Fruit fly (Drosophila melanogaster) whole organism, prepupa: ENCODE measurements around the gene Cyp318a1.

Experiments
- Blimp-1 ChIP-seq: fragments of 200-800 bp; sonication (Bioruptor generic); optimal IDR thresholded peaks from 3 replicates; lab custom pipeline; 2017; ENCODE audit warnings: missing biosample characterization, missing genetic modification characterization, mild to moderate bottlenecking, moderate library complexity, missing genetic modification reagents
- CG10631 ChIP-seq: fragments of 200-800 bp; sonication (Bioruptor generic); optimal IDR thresholded peaks from 2 replicates; lab custom pipeline; 2016; ENCODE audit warnings: missing biosample characterization, missing genetic modification characterization
- CG11294 ChIP-seq: fragments of 200-800 bp; sonication (Bioruptor generic); IDR thresholded peaks from 2 replicates; pipeline ENCODE4 v1.3.6; 2022; ENCODE audit warnings: missing biosample characterization, missing genetic modification characterization
- CG11762 ChIP-seq: fragments of 200-800 bp; sonication (Bioruptor generic); optimal IDR thresholded peaks from 3 replicates; lab custom pipeline; 2016; ENCODE audit warnings: missing biosample characterization, missing genetic modification characterization; ENCODE audit not compliant: insufficient read depth
- CG15336 ChIP-seq: fragments of 200-800 bp; sonication (Bioruptor generic); IDR thresholded peaks from 2 replicates; pipeline ENCODE4 v1.3.6; 2022; ENCODE audit warnings: missing biosample characterization, missing genetic modification characterization
- CG3032 ChIP-seq: fragments of 200-800 bp; optimal IDR thresholded peaks from 2 replicates; lab custom pipeline; 2019; ENCODE audit warnings: missing biosample characterization, mild to moderate bottlenecking, missing genetic modification characterization, moderate library complexity
- CG31627 ChIP-seq: fragments of 200-800 bp; sonication (Bioruptor generic); optimal IDR thresholded peaks from 3 replicates; lab custom pipeline; 2016; ENCODE audit warnings: missing biosample characterization, missing genetic modification characterization
- CG32006 ChIP-seq: fragments of 200-800 bp; sonication (Bioruptor generic); optimal IDR thresholded peaks from 3 replicates; lab custom pipeline; 2017; ENCODE audit warnings: missing biosample characterization, mild to moderate bottlenecking, missing genetic modification characterization
- CG34406 ChIP-seq: fragments of 200-800 bp; sonication (Bioruptor generic); optimal IDR thresholded peaks from 3 replicates; lab custom pipeline; 2016; ENCODE audit warnings: missing biosample characterization, missing genetic modification characterization
- CG3919 ChIP-seq: fragments of 200-800 bp; sonication (Bioruptor generic); optimal IDR thresholded peaks from 3 replicates; lab custom pipeline; 2016; ENCODE audit warnings: missing biosample characterization, missing genetic modification characterization
- CG6163 ChIP-seq: fragments of 200-800 bp; sonication (Bioruptor generic); IDR thresholded peaks from 3 replicates; pipeline ENCODE4 v1.3.6; 2022; ENCODE audit warnings: missing biosample characterization, missing genetic modification characterization
- CG6808 ChIP-seq: fragments of 200-800 bp; sonication (Bioruptor generic); optimal IDR thresholded peaks from 3 replicates; lab custom pipeline; 2017; ENCODE audit warnings: missing biosample characterization, missing genetic modification characterization, mild to moderate bottlenecking, moderate library complexity, missing genetic modification reagents
- CG7368 ChIP-seq: fragments of 200-800 bp; sonication (Bioruptor generic); optimal IDR thresholded peaks from 3 replicates; lab custom pipeline; 2016; ENCODE audit warnings: missing biosample characterization, missing genetic modification characterization
- CG8119 ChIP-seq: fragments of 200-800 bp; sonication (Bioruptor generic); IDR thresholded peaks from 3 replicates; pipeline ENCODE4 v1.3.6; 2022; ENCODE audit warnings: missing biosample characterization, missing genetic modification characterization
- CG8632 ChIP-seq: fragments of 200-800 bp; sonication (Bioruptor generic); optimal IDR thresholded peaks from 3 replicates; lab custom pipeline; 2016; ENCODE audit warnings: missing biosample characterization, missing genetic modification characterization
- CG9139 ChIP-seq: fragments of 200-800 bp; sonication (Bioruptor generic); optimal IDR thresholded peaks from 3 replicates; lab custom pipeline; 2017; ENCODE audit warnings: missing biosample characterization, mild to moderate bottlenecking, missing genetic modification characterization
- Eip75B ChIP-seq: fragments of 200-800 bp; sonication (Bioruptor generic); optimal IDR thresholded peaks from 3 replicates; lab custom pipeline; 2016; ENCODE audit warnings: missing biosample characterization, missing genetic modification characterization
- Eip78C ChIP-seq: fragments of 200-800 bp; sonication (Bioruptor generic); peaks from one replicate; lab custom pipeline; 2016; ENCODE audit warnings: missing biosample characterization, missing genetic modification characterization
- Eip93F ChIP-seq: fragments of 200-800 bp; sonication (Bioruptor generic); optimal IDR thresholded peaks from 2 replicates; lab custom pipeline; 2016; ENCODE audit warnings: missing biosample characterization, mild to moderate bottlenecking, missing genetic modification characterization
- Ets21C ChIP-seq: fragments of 200-800 bp; sonication (Bioruptor generic); optimal IDR thresholded peaks from 3 replicates; lab custom pipeline; 2016; ENCODE audit warnings: missing biosample characterization, missing genetic modification characterization
- Ets96B ChIP-seq: fragments of 200-800 bp; optimal IDR thresholded peaks from 2 replicates; lab custom pipeline; 2019; ENCODE audit warnings: missing biosample characterization, mild to moderate bottlenecking, missing genetic modification characterization, moderate library complexity
- Hr38 ChIP-seq: sonication (Bioruptor generic); optimal IDR thresholded peaks from 2 replicates; lab custom pipeline; 2016; ENCODE audit warnings: missing biosample characterization, missing genetic modification characterization
- Lpt ChIP-seq: fragments of 200-800 bp; sonication (Bioruptor generic); optimal IDR thresholded peaks from 3 replicates; lab custom pipeline; 2016; ENCODE audit warnings: missing biosample characterization, missing genetic modification characterization
- OdsH ChIP-seq: fragments of 200-800 bp; sonication (Bioruptor generic); optimal IDR thresholded peaks from 3 replicates; lab custom pipeline; 2016; ENCODE audit warnings: missing biosample characterization, missing genetic modification characterization
- Smox ChIP-seq: fragments of 200-800 bp; sonication (Bioruptor generic); optimal IDR thresholded peaks from 3 replicates; lab custom pipeline; 2016; ENCODE audit warnings: missing biosample characterization, missing genetic modification characterization
- Sox102F ChIP-seq: fragments of 200-800 bp; sonication (Bioruptor generic); optimal IDR thresholded peaks from 2 replicates; lab custom pipeline; 2016; ENCODE audit warnings: missing biosample characterization, mild to moderate bottlenecking, missing genetic modification characterization
- achi ChIP-seq: fragments of 200-800 bp; sonication (Bioruptor generic); optimal IDR thresholded peaks from 3 replicates; lab custom pipeline; 2016; ENCODE audit warnings: missing biosample characterization, missing genetic modification characterization
- acj6 ChIP-seq: fragments of 200-800 bp; sonication (Bioruptor generic); optimal IDR thresholded peaks from 3 replicates; lab custom pipeline; 2016; ENCODE audit warnings: missing biosample characterization, missing genetic modification characterization
- dsx ChIP-seq: fragments of 200-800 bp; optimal IDR thresholded peaks from 3 replicates; lab custom pipeline; 2019; ENCODE audit warnings: missing biosample characterization, mild to moderate bottlenecking, missing genetic modification characterization, moderate library complexity; ENCODE audit not compliant: poor library complexity, severe bottlenecking
- eg ChIP-seq: fragments of 200-800 bp; sonication (Bioruptor generic); IDR thresholded peaks from 3 replicates; pipeline ENCODE4 v1.3.6; 2022; ENCODE audit warnings: missing biosample characterization, missing genetic modification characterization
- fd85E ChIP-seq: fragments of 200-800 bp; sonication (Bioruptor generic); optimal IDR thresholded peaks from 3 replicates; lab custom pipeline; 2016; ENCODE audit warnings: missing biosample characterization, missing genetic modification characterization
- net ChIP-seq: fragments of 200-800 bp; sonication (Bioruptor generic); optimal IDR thresholded peaks from 3 replicates; lab custom pipeline; 2016; ENCODE audit warnings: missing biosample characterization, missing genetic modification characterization
- salr ChIP-seq, 2 experiments: fragments of 200-800 bp; sonication (Bioruptor generic); optimal IDR thresholded peaks; 3 replicates each; lab custom pipeline; 2016 to 2018; ENCODE audit warnings: missing biosample characterization in 2 of 2, missing genetic modification characterization in 2 of 2, mild to moderate bottlenecking in 1 of 2
- ss ChIP-seq, 2 experiments: fragments of 200-800 bp; sonication (Bioruptor generic); optimal IDR thresholded peaks; 2 replicates in 1 of 2; 3 replicates in 1 of 2; lab custom pipeline; 2017 to 2018; ENCODE audit warnings: mild to moderate bottlenecking in 2 of 2, missing biosample characterization in 2 of 2, missing genetic modification characterization in 2 of 2, moderate library complexity in 1 of 2
- svp ChIP-seq: fragments of 200-800 bp; sonication (Bioruptor generic); peaks from one replicate; lab custom pipeline; 2016; ENCODE audit warnings: missing biosample characterization, missing genetic modification characterization
- vri ChIP-seq: fragments of 200-800 bp; sonication (Bioruptor generic); optimal IDR thresholded peaks from 3 replicates; lab custom pipeline; 2016; ENCODE audit warnings: missing biosample characterization, mild to moderate bottlenecking, missing genetic modification characterization

The Cyp318a1 gene

DNA sequence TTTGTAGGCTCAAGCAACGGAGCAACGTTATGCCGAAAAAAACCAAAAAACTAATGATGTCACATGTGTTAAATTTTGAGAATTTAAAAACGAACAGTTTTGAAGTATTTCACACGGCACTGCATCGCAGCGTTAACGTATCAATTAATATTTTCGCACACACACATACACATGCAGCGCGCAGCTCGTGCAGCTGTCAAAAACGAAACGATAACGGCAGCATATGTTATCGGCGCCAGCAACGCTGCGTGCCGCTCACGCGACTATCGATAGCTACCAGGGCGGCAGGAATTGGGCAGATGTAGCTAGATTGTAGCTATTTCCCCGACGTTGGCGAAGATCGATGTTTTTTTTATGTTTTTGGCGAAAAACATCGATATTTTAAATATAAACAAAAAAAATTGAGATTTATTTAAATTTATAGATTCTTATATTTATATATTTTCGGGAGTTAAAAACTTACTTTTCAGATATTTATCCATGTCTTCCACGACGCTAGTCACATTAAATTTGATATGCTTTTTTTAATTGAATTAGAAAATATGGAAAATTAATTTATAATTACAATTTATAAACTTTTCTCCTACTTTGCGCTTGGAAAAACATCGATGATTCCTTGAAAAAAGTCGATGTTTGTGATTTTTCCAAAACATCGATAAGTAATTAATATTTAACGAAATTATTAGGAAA lies 3.5 kb upstream of the Cyp318a1 start, which contains the start of gene Usp7:
Usp7 (minus strand) TSS at position 208 of the 690 bp plus-strand sequence.
- no peak for TF ChIP-seq Blimp-1 (GFP tag; lab: Kevin White, UChicago)
- TF ChIP-seq Hr38 (GFP tag; lab: Kevin White, UChicago) = no peak
- no peak for TF ChIP-seq salr (GFP tag; optimal IDR thresholded peaks at IDR 0.05; lab: Kevin White, UChicago)
- 0 out of 3 replicates have a peak, but pooled peaks have one; percentile 36 for TF ChIP-seq eg (GFP tag; lab: Robert Waterston, UW)
- no peak for TF ChIP-seq Sox102F (GFP tag; lab: Kevin White, UChicago)
- no peak for TF ChIP-seq CG7368
- TF ChIP-seq CG34406 (GFP tag; lab: Kevin White, UChicago) = no peak
- no peak for TF ChIP-seq OdsH (GFP tag; lab: Kevin White, UChicago)
- 0 out of 2 replicates have a peak, but pooled peaks have one; percentile 33 for TF ChIP-seq CG15336 (GFP tag; lab: Robert Waterston, UW)
- TF ChIP-seq achi (GFP tag; lab: Kevin White, UChicago) = peak; percentile 97
- no peak for TF ChIP-seq svp (GFP tag; lab: Kevin White, UChicago)
- TF ChIP-seq CG9139 (GFP tag; lab: Kevin White, UChicago) = no peak
- peak; percentile 67 for TF ChIP-seq Eip78C (GFP tag; lab: Kevin White, UChicago)
- peak; percentile 25 for TF ChIP-seq CG3032 (tag; lab: Kevin White, UChicago)
- peak in 1 of 2 experiments; percentile 47 for TF ChIP-seq ss (GFP tag; optimal IDR thresholded peaks at IDR 0.05; lab: Kevin White, UChicago)
- no peak for TF ChIP-seq CG6808 (GFP tag; lab: Kevin White, UChicago)
- no peak for TF ChIP-seq vri (GFP tag; lab: Kevin White, UChicago)
- no peak for TF ChIP-seq CG6163 (GFP tag; lab: Robert Waterston, UW)
- no peak for TF ChIP-seq Eip93F (GFP tag; lab: Kevin White, UChicago)
- TF ChIP-seq CG31627 = no peak
- no peak for TF ChIP-seq dsx (GFP tag; lab: Kevin White, UChicago)
- no peak for TF ChIP-seq Lpt (GFP tag; lab: Kevin White, UChicago)
- TF ChIP-seq Eip75B = no peak
- TF ChIP-seq CG32006 (GFP tag; lab: Kevin White, UChicago) = no peak
- TF ChIP-seq acj6 (GFP tag; lab: Kevin White, UChicago) = no peak
- no peak for TF ChIP-seq CG8632 (GFP tag; lab: Kevin White, UChicago)
- no peak for TF ChIP-seq CG10631 (GFP tag; lab: Kevin White, UChicago)
- no peak for TF ChIP-seq Ets21C
- no peak for TF ChIP-seq CG11294 (GFP tag; lab: Robert Waterston, UW)

DNA sequence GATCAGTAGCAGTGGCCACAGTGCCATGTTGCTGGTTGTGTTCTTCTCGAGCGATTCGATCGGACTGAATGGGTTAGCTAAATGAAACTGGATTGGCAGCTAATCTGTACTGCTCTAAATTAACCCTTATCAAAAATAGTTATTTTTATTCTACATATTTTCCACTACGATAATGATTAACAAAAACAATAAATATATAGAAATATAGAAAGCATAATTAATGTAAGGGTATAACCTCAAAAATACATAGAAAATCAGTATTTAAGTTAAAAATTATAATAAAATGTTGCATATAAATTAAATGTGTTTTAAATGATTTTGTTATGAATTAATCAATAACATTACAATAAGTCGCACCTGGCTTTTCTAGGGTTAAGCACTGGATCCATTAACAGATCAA lies 1.0 kb upstream of the Cyp318a1 start, which contains the start of gene Cyp311a1:
Cyp311a1 (minus strand) TSS at position 66 of the 400 bp plus-strand sequence.
- TF ChIP-seq CG8119 (GFP tag; lab: Robert Waterston, UW) (peak; percentile 39; the same call in 1 of the 3 replicates), eg (GFP tag; lab: Robert Waterston, UW) (0 out of 3 replicates have a peak, but pooled peaks have one; percentile 7), fd85E (GFP tag; lab: Kevin White, UChicago) (no peak), Eip78C (GFP tag; lab: Kevin White, UChicago) (peak; percentile 43), CG15336 (GFP tag; lab: Robert Waterston, UW) (peak; percentile 52; the same call in 1 of the 2 replicates), CG11762 (GFP tag; lab: Kevin White, UChicago) (no peak), net (no peak)

DNA sequence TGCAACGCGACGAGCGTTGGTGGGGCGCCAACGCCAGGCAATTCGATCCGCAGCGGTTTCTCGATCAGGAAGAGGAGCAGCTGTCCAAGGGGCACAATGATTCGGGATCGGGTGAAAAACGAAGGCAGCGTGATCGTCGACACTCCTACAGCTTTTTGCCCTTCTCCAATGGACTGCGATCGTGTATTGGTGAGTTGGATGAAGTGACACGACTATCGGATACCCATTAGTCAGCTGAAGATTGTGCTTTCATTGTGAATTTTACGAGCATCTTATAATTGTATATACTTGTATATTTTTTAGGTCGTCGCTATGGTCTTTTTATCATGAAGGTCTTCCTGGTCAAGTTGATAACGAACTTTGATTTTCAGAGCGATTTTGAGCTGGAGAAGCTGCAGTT lies 2.3 kb downstream of the Cyp318a1 start:
- TF ChIP-seq Ets96B (tag; lab: Kevin White, UChicago) (no peak), svp (GFP tag; lab: Kevin White, UChicago) (peak; percentile 60)

dm6 chrX:12035207-12035606 lies 2.8 kb downstream of the Cyp318a1 start:
- TF ChIP-seq Smox (GFP tag; lab: Kevin White, UChicago) = no peak
- TF ChIP-seq CG3919 (GFP tag; lab: Kevin White, UChicago) = no peak
